Worm (Caenorhabditis elegans) whole organism, L4 larva: Measurements from ENCODE around the gene K08F9.4.

Experiments used
- F26F4.8 ChIP-seq: fragments of 200-800 bp; sonication (Bioruptor generic); conservative IDR thresholded peaks from 2 replicates; pipeline ENCODE4 v1.3.6; 2022; ENCODE audit warnings: missing genetic modification characterization, missing compliant biosample characterization
- F49E8.2 ChIP-seq: sonication (generic microtip); optimal IDR thresholded peaks from 2 replicates; lab custom pipeline; 2016; ENCODE audit warnings: missing compliant biosample characterization, mild to moderate bottlenecking, missing genetic modification characterization, borderline replicate concordance
- T26A8.4 ChIP-seq: fragments of 200-800 bp; sonication (Bioruptor generic); IDR thresholded peaks from 2 replicates; pipeline ENCODE4 v1.3.6; 2022; ENCODE audit warnings: missing genetic modification characterization, missing compliant biosample characterization
- Y48G9A.11 ChIP-seq: fragments of 200-800 bp; sonication (Bioruptor generic); IDR thresholded peaks from 2 replicates; pipeline ENCODE4 v1.3.6; 2022; ENCODE audit warnings: missing genetic modification reagents, missing genetic modification characterization, missing compliant biosample characterization
- ama-1 ChIP-seq: fragments of 150-350 bp; optimal IDR thresholded peaks from 2 replicates; lab custom pipeline; 2014; ENCODE audit warnings: inconsistent platforms, mixed read lengths
- dmd-6 ChIP-seq: fragments of 200-800 bp; sonication (Bioruptor generic); IDR thresholded peaks from 2 replicates; pipeline ENCODE4 v1.3.6; 2022; ENCODE audit warnings: missing genetic modification reagents, missing genetic modification characterization, missing compliant biosample characterization
- dpl-1 ChIP-seq: fragments of 150-350 bp; optimal IDR thresholded peaks from 2 replicates; lab custom pipeline; 2014; ENCODE audit warnings: missing biosample characterization, missing genetic modification reagents, missing genetic modification characterization
- fos-1 ChIP-seq: fragments of 150-350 bp; optimal IDR thresholded peaks from 2 replicates; lab custom pipeline; 2014; ENCODE audit warnings: missing biosample characterization, missing genetic modification characterization
- hlh-11 ChIP-seq: fragments of 200-800 bp; sonication (Bioruptor generic); optimal IDR thresholded peaks from 2 replicates; lab custom pipeline; 2018; ENCODE audit warnings: mild to moderate bottlenecking, missing genetic modification characterization, missing compliant biosample characterization
- hmg-1.1 ChIP-seq: fragments of 200-800 bp; sonication (Bioruptor generic); IDR thresholded peaks from 2 replicates; pipeline ENCODE4 v1.3.6; 2022; ENCODE audit warnings: missing genetic modification reagents, missing genetic modification characterization, missing compliant biosample characterization
- lin-1 ChIP-seq: fragments of 200-800 bp; sonication (Bioruptor generic); IDR thresholded peaks from 2 replicates; pipeline ENCODE4 v1.3.6; 2022; ENCODE audit warnings: missing genetic modification reagents, missing genetic modification characterization, missing compliant biosample characterization
- lin-38 ChIP-seq: fragments of 200-800 bp; sonication (Bioruptor generic); IDR thresholded peaks from 2 replicates; pipeline ENCODE4 v1.3.6; 2022; ENCODE audit warnings: missing genetic modification reagents, missing genetic modification characterization, missing compliant biosample characterization
- madf-9 ChIP-seq: fragments of 200-800 bp; sonication (Bioruptor generic); conservative IDR thresholded peaks from 2 replicates; pipeline ENCODE4 v1.3.6; 2022; ENCODE audit warnings: missing genetic modification reagents, missing genetic modification characterization, missing compliant biosample characterization
- mxl-2 ChIP-seq: fragments of 200-800 bp; sonication (Bioruptor generic); conservative IDR thresholded peaks from 2 replicates; pipeline ENCODE4 v1.3.6; 2022; ENCODE audit warnings: missing genetic modification reagents, missing genetic modification characterization, missing compliant biosample characterization
- mxl-3 ChIP-seq: fragments of 200-800 bp; sonication (Bioruptor generic); optimal IDR thresholded peaks from 2 replicates; lab custom pipeline; 2018; ENCODE audit warnings: mild to moderate bottlenecking, missing genetic modification characterization, missing compliant biosample characterization
- nhr-6 ChIP-seq: fragments of 150-350 bp; optimal IDR thresholded peaks from 2 replicates; lab custom pipeline; 2014; ENCODE audit warnings: missing biosample characterization, missing genetic modification characterization
- pha-4 ChIP-seq, 2 experiments: fragments of 150-350 bp in 1 of 2; fragments of 200-800 bp in 1 of 2; sonication (Bioruptor generic) in 1 of 2; IDR thresholded peaks in 1 of 2; optimal IDR thresholded peaks in 1 of 2; 2 replicates each; pipeline versions ENCODE4 v1.3.6 to Lab custom; 2014 to 2022; ENCODE audit warnings: missing genetic modification characterization in 2 of 2, missing genetic modification reagents in 2 of 2, missing biosample characterization in 1 of 2, missing compliant biosample characterization in 1 of 2
- rbr-2 ChIP-seq: sonication (generic microtip); optimal IDR thresholded peaks from 2 replicates; lab custom pipeline; 2016; ENCODE audit warnings: missing genotype, missing genetic modification characterization, missing compliant biosample characterization
- spr-1 ChIP-seq: sonication (generic microtip); optimal IDR thresholded peaks from 2 replicates; lab custom pipeline; 2016; ENCODE audit warnings: mild to moderate bottlenecking, missing genetic modification characterization, missing compliant biosample characterization
- unc-130 ChIP-seq: sonication (generic microtip); optimal IDR thresholded peaks from 2 replicates; lab custom pipeline; 2016; ENCODE audit warnings: missing genetic modification reagents, missing genetic modification characterization, missing compliant biosample characterization
- unc-39 ChIP-seq: sonication (generic microtip); optimal IDR thresholded peaks from 2 replicates; lab custom pipeline; 2017; ENCODE audit warnings: missing biosample characterization, missing genetic modification characterization
- unc-62 ChIP-seq, 3 experiments: fragments of 150-350 bp in 1 of 3; sonication (generic microtip); optimal IDR thresholded peaks in 2 of 3; peaks in 1 of 3; 1 replicate in 1 of 3; 2 replicates in 2 of 3; lab custom pipeline; 2014 to 2017; ENCODE audit warnings: missing biosample characterization in 3 of 3, missing genetic modification characterization in 3 of 3, missing genetic modification reagents in 3 of 3, missing genotype in 1 of 3

K08F9.4 gene

DNA sequence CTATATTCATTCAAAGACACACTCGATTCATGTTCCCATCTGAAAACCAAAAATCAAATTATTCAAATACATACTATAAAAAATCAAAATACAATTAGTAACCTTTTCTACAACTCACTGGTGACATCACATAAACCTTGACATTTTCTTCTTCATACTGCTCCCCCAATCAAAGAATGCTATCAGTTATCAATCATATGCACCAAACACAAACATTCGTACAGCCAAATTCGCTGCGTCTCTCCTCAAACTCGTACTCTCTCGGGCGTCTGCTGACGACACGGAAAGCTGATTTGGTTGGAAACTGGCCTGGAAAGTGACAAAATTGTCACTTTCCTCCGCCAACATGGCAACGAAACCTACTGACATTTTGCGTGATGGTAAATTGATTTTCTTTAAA lies 48.6 kb downstream of the K08F9.4 start, which contains the start of gene plc-2 (continued):
- TF ChIP-seq hmg-1.1, result no peak
- TF ChIP-seq unc-62 (GFP tag; optimal IDR thresholded peaks at IDR 0.05 in 1 of 2; lab: Kevin White, UChicago), result peak in 1 of 2 experiments; percentile 13
- TF ChIP-seq unc-62 (tag; optimal IDR thresholded peaks at IDR 0.05; lab: Kevin White, UChicago), result no peak
- TF ChIP-seq mxl-3, result peak; percentile 24
- peak; percentile 76 for TF ChIP-seq dmd-6 (GFP tag; lab: Robert Waterston, UW)
- no peak for TF ChIP-seq mxl-2 (GFP tag; lab: Robert Waterston, UW)
- no peak for TF ChIP-seq fos-1
- no peak for TF ChIP-seq rbr-2 (tag; lab: Kevin White, UChicago)
- peak; percentile 88 for TF ChIP-seq hlh-11 (tag; lab: Kevin White, UChicago)

DNA sequence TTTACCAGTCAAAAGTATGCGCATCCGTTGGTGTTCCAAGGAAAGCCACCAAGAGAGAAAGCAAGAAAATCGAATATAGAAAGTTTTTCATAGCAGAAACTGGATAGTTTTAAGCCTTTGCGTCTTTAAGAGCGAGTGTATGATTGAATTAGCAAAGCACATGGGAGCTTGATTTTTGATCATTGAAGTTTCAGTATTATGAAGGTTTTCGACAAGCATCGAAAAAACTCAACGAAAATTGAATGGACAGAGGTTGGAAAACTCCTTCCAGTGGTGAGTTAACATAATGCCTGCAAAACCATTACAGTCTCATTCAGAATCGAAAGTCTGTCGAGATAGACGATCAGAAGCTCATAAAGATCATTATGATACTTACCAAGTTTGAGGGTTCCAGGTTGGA lies 50.1 kb downstream of the K08F9.4 start, which contains the start of gene Y75B12B.13:
Gene Y75B12B.13, minus strand, starts transcription at position 101 of the 400 bp plus-strand sequence.
- TF ChIP-seq Y48G9A.11 (GFP tag; lab: Robert Waterston, UW) (no peak), unc-39 (no peak), nhr-6 (tag; lab: Kevin White, UChicago) (no peak), F26F4.8 (GFP tag; lab: Robert Waterston, UW) (no peak), lin-1 (GFP tag; lab: Robert Waterston, UW) (no peak), T26A8.4 (GFP tag; lab: Robert Waterston, UW) (no peak), F49E8.2 (tag; lab: Kevin White, UChicago) (no peak), pha-4 (GFP tag; IDR thresholded peaks at IDR 0.05; lab: Robert Waterston, UW) (no peak), pha-4 (tag; optimal IDR thresholded peaks at IDR 0.05; lab: Kevin White, UChicago) (no peak), dpl-1 (no peak), spr-1 (tag; lab: Kevin White, UChicago) (no peak), lin-38 (no peak), madf-9 (GFP tag; lab: Robert Waterston, UW) (no peak), ama-1 (lab: Kevin White, UChicago) (no peak), unc-130 (GFP tag; lab: Kevin White, UChicago) (no peak)
